Worm (Caenorhabditis elegans): ENCODE measurements around the gene hsp-90.
A peak's percentile ranks its signal among the peaks of the same experiment; 100 is the strongest.

Gene hsp-90

DNA sequence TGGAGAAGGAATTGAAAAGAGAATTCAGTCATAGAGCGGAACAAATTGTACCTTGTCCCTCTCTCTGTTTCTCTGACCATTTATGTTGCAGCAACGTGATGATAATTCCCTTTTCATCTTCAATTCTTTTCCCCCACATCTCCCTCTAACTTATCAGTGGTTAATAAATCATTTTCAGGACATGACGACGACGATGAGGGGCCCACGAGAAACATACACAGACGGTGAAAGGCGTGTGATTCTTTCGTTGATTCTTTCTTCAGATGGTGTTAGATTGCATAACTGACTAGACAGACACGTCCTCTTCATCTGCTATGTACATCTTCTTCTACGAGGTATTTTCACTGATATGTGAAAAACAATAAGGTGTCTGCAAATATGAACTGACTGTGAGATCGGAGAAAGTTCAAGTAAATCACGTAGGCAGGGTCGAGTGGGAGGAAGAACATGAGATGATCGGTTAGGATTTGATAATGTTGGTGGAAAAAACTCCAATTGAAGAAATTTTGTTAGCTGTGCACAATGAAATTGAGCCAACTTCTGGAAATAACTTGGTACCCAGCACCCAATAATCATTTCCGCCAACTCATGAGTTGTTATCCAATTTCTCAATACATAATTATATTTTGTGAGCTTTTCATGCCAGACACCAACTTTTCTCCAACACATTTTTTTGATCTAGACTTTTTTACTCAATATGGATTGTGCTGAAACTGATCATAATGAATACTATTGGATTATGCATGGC, 23.9 kb upstream of the hsp-90 start, which contains the start of gene srh-17 (continued):
- TF ChIP-seq sox-4 (tag; optimal IDR thresholded peaks at IDR 0.05) (no peak), blmp-1 (tag; optimal IDR thresholded peaks at IDR 0.05) (peak; percentile 91)

ce11 chrV:14663006-14663405, 21.7 kb upstream of the hsp-90 start, which contains the start of gene C47E8.9:
Gene C47E8.9 (plus strand): TSS chrV:14663306.
- TF ChIP-seq egl-13 (tag; optimal IDR thresholded peaks at IDR 0.05) (no peak), tlp-1 (tag; optimal IDR thresholded peaks at IDR 0.05) (no peak), hpl-2 (GFP tag; optimal IDR thresholded peaks at IDR 0.05) (no peak), nhr-90 (tag; optimal IDR thresholded peaks at IDR 0.05; ENCODE audit: poor library complexity) (no peak), isw-1 (GFP tag; IDR thresholded peaks at IDR 0.05) (no peak), ceh-88 (GFP tag; IDR thresholded peaks at IDR 0.05) (no peak), ztf-11 (tag; optimal IDR thresholded peaks at IDR 0.05) (no peak)

DNA sequence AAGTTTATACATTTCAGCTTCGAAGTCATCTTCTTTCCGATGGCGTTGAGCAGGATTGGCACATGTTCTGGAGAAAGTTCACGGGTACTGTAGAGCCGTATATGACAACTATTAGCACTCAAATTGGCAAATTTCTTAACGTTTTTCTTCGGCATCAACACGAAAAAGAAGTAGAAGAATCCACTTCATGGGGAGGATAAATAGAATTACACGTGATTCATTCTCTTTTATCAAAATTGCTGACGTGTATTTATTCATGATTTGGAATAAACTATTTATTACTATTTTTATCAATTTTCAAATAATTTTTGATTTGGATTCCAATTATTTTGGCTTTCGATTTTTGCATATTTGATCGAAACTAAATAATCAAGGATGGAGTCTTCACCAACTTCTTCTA, 19.0 kb upstream of the hsp-90 start, which contains the start of gene C47E8.1:
TSS of gene C47E8.1 (plus strand) at position 301 of the 400 bp plus-strand sequence.
- TF ChIP-seq ceh-90 (tag; optimal IDR thresholded peaks at IDR 0.05) (no peak), egl-27 (tag; optimal IDR thresholded peaks at IDR 0.05) (no peak), F16B12.6 (tag; optimal IDR thresholded peaks at IDR 0.05) (no peak), nhr-71 (tag; optimal IDR thresholded peaks at IDR 0.05) (no peak), mef-2 (tag; optimal IDR thresholded peaks at IDR 0.05) (no peak), nhr-84 (tag; optimal IDR thresholded peaks at IDR 0.05) (no peak), unc-86 (tag; optimal IDR thresholded peaks at IDR 0.05) (no peak), vab-15 (tag; optimal IDR thresholded peaks at IDR 0.05) (no peak), snu-23 (GFP tag; optimal IDR thresholded peaks at IDR 0.05) (no peak), swsn-7 (tag; optimal IDR thresholded peaks at IDR 0.05) (no peak), aha-1 (tag; optimal IDR thresholded peaks at IDR 0.05) (no peak), nhr-77 (tag; optimal IDR thresholded peaks at IDR 0.05) (no peak), ces-1 (GFP tag; optimal IDR thresholded peaks at IDR 0.05) (no peak)

DNA sequence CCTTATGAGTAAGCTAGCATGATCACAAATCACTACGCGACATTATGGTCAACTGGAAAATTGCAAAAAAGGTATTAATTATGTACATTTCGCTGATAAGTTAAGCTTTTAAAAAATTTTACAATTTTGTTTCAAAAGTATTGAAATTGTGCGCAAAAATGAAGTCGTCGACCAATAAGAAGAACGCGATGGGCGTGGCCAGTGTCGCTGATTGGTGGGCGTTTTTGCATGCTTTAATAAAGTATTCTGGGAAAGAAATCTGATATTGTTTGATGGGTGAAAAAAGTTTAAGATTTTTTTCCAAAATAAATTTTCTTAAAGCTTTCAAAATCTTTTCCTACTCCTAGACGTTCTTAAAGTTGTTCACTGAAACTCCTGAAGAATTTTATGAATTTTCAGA, 6.4 kb upstream of the hsp-90 start:
- TF ChIP-seq pqm-1 (tag; optimal IDR thresholded peaks at IDR 0.05) (no peak), lin-35 (GFP tag; optimal IDR thresholded peaks at IDR 0.05) (no peak), elt-3 (tag; optimal IDR thresholded peaks at IDR 0.05) (no peak), ceh-82 (tag; optimal IDR thresholded peaks at IDR 0.05) (no peak)

DNA sequence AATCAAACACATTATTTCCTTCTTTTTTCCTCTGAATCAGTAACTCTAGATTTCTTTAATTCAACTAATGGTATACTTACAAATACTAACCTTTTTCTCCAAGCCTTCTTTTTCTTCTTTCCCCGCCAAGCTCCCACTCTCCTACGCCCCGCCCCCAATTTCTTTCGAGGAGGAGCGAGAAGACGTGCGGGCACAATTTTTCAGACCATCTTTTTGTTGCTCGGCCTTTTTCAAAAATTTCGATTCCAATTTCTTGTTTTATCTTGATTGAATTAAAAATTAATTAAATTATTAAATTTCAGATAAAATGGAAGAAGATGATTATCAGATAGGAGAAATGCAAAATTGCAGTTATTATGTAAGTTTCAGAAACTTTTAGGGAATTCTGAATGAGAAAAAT, 4.7 kb upstream of the hsp-90 start, which contains the start of gene C47E8.3:
TSS of gene C47E8.3 (plus strand) at position 301 of the 400 bp plus-strand sequence.
- TF ChIP-seq nhr-71 (tag; optimal IDR thresholded peaks at IDR 0.05): no peak
- no peak for TF ChIP-seq elt-2 (tag; optimal IDR thresholded peaks at IDR 0.05)
- no peak for TF ChIP-seq mep-1 (tag; optimal IDR thresholded peaks at IDR 0.05)

DNA sequence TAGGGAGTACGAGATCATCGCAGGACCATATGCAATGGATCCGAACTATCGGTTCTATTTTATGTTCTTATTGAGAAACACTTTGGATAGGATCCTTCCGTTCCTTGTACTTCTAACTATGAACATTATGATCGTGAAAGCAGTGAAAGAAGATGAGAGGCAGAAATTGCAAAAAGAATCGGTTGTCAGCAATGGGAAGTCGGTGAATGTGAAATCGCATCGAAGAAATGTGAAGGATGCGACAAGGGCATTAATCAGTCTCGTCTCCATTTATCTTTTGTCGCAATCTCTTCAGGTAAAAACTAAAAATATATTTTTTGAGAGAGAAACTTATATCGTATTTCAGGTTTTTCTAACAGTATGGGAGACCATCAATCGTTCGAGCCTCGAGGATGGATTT, 1.8 kb upstream of the hsp-90 start:
- no peak for TF ChIP-seq nhr-90 (tag; optimal IDR thresholded peaks at IDR 0.05; ENCODE audit: poor library complexity)
- TF ChIP-seq tbx-2 (tag; optimal IDR thresholded peaks at IDR 0.05): no peak
- peak; percentile 58 for TF ChIP-seq blmp-1 (tag; optimal IDR thresholded peaks at IDR 0.05)
- peak; percentile 71 for TF ChIP-seq nhr-85 (tag)
- no peak for TF ChIP-seq fkh-4 (tag; optimal IDR thresholded peaks at IDR 0.05; ENCODE audit: borderline replicate concordance)
- TF ChIP-seq egl-13 (tag; optimal IDR thresholded peaks at IDR 0.05): no peak
- TF ChIP-seq sptf-1 (tag; optimal IDR thresholded peaks at IDR 0.05): no peak
- TF ChIP-seq ama-1 (optimal IDR thresholded peaks at IDR 0.05): no peak
- TF ChIP-seq unc-62 (GFP tag; optimal IDR thresholded peaks at IDR 0.05): no peak
